Fruit fly (Drosophila melanogaster) whole organism, adult: ENCODE measurements around the gene MtnA.
A peak's percentile ranks its signal among the peaks of the same experiment; 100 is the strongest.

Experiments
- CG14711 ChIP-seq: fragments of 200-800 bp; sonication (Bioruptor generic); optimal IDR thresholded peaks from 2 replicates; lab custom pipeline; 2018; ENCODE audit warnings: missing biosample characterization, mild to moderate bottlenecking, missing genetic modification characterization, moderate library complexity
- Hr96 ChIP-seq: fragments of 200-800 bp; sonication (Bioruptor generic); optimal IDR thresholded peaks from 2 replicates; lab custom pipeline; 2016; ENCODE audit warnings: missing biosample characterization, missing genetic modification characterization
- bab1 ChIP-seq: fragments of 200-800 bp; sonication (Bioruptor generic); optimal IDR thresholded peaks from 3 replicates; lab custom pipeline; 2019; ENCODE audit warnings: missing biosample characterization, mild to moderate bottlenecking, missing genetic modification characterization, moderate library complexity
- cnc ChIP-seq, 2 experiments: fragments of >200 bp; optimal IDR thresholded peaks; 2 replicates each; lab custom pipeline; 2017
- kay ChIP-seq: fragments of 200-800 bp; sonication (Bioruptor generic); peaks from one replicate; lab custom pipeline; 2016; ENCODE audit warnings: missing biosample characterization, missing genetic modification characterization, borderline replicate concordance
- ovo ChIP-seq: fragments of 200-800 bp; sonication (Bioruptor generic); optimal IDR thresholded peaks from 2 replicates; lab custom pipeline; 2016; ENCODE audit warnings: missing biosample characterization, missing genetic modification characterization

DNA sequence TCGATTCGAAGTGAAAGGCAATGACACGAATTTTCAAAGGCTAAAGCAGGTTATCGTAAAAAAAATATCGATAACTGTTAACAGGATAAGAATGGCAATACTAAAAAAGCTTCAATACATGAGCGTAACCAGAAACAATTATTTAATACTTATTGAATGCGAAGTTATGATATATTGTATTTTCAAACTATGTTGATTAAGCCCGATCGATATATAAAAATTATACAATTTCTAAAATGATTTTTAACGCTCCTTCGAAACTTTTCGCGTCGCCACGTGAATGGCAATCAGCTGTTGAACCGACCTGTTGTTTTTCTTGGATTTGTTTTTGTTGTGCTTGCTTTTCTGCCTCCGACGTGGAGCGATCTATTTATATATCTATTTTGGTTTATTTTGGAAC lies 28.0 kb downstream of the MtnA start, which contains the start of the genes Alg12 and Rpt3R:
- TF ChIP-seq cnc (optimal IDR thresholded peaks at IDR 0.05; lab: Kevin White, UChicago) (no peak), Hr96 (no peak), CG14711 (tag; lab: Kevin White, UChicago) (peak; percentile 71), kay (GFP tag; lab: Kevin White, UChicago) (no peak), ovo (GFP tag; lab: Kevin White, UChicago) (no peak), bab1 (GFP tag; lab: Kevin White, UChicago) (peak; percentile 21)
